Worm (Caenorhabditis elegans) whole organism, L4/young adult: ENCODE results near the gene F28E10.4.

Experiments
- W03F9.2 ChIP-seq: fragments of 150-350 bp; optimal IDR thresholded peaks from 2 replicates; lab custom pipeline; 2014; ENCODE audit warnings: missing biosample characterization, missing genetic modification characterization
- dao-5 ChIP-seq: sonication (generic microtip); optimal IDR thresholded peaks from 2 replicates; lab custom pipeline; 2016; ENCODE audit warnings: missing genotype, missing genetic modification characterization, moderate library complexity, missing compliant biosample characterization
- him-1 ChIP-seq: sonication (generic microtip); optimal IDR thresholded peaks from 2 replicates; lab custom pipeline; 2016; ENCODE audit warnings: missing genotype, missing genetic modification reagents, missing genetic modification characterization, missing compliant biosample characterization

The F28E10.4 gene

DNA sequence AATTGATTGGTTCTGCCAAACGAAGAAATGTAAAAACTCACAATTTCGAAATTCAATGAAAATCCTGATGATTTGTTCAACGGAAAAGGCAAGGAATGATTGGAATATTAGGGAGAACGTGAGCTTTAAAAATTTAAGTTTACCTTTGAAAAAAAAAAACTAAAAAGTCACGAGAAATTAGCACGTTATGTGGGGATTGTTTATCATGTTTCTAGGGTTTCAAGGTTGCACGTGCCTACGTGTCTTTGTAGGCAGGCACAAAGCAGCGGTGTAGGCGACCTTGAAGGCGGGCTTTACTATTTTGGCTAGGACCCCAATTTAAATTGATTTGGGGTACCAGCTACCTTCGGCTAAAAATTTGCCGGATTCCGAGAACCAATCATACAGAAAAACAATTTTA is at the start of gene F28E10.4:
Gene F28E10.4 (minus strand): TSS at position 101 of the 400 bp plus-strand sequence.
- TF ChIP-seq dao-5 (no peak), W03F9.2 (tag; lab: Kevin White, UChicago) (no peak), him-1 (no peak)

- TF ChIP-seq him-1 (no peak), dao-5 (no peak), W03F9.2 (tag; lab: Kevin White, UChicago) (no peak)
Measured at ce11 chrIV:4613516-4613915, 46.3 kb upstream of the F28E10.4 start.

ce11 chrIV:4612597-4612996 is 45.4 kb upstream of the F28E10.4 start:
- TF ChIP-seq dao-5, result no peak
- no peak for TF ChIP-seq him-1
- TF ChIP-seq W03F9.2 (tag; lab: Kevin White, UChicago), result no peak

DNA sequence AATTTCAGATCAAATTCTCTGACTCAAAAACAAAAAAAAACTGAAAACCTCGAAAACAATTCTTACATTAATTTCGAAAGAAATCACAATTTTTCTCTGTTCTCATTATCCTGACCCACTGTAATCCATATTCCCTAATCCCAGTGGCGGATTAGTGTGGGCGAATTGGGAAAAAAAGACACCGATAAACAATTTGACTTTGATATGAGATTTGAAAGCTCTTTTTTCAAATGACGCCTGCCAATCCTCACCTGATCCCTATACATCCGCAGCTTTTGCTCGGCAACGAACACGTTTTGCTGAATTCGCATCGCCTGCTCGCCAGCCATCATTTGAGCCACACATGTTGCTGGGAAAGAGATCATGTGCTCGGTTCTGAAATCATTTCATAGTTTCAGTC is 44.5 kb upstream of the F28E10.4 start:
- TF ChIP-seq dao-5 (no peak), W03F9.2 (tag; lab: Kevin White, UChicago) (no peak), him-1 (no peak)

- TF ChIP-seq W03F9.2 (tag; lab: Kevin White, UChicago) (no peak), dao-5 (no peak), him-1 (no peak)
Measured at ce11 chrIV:4609568-4609967, 42.3 kb upstream of the F28E10.4 start, which contains the start of gene col-110. Gene col-110, minus strand, starts transcription at chrIV:4609668.

DNA sequence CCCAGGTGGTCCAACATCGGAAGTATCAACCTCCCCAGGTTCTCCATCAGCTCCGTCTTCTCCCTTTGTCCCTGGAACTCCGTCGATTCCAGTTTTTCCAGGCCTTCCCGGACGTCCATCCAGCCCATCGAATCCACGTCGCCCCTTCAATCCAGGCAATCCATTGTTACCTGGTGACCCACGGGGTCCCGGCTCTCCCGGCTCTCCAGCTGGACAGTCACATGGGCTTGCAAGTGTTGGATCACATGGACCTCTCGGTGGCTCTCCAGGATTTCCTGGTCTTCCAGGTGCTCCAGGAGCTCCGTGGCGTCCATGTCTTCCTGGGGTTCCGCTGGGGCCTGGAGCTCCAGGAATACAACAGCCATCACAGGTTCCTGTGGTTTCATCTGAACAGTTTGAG is 41.4 kb upstream of the F28E10.4 start:
- TF ChIP-seq dao-5 (no peak), him-1 (no peak), W03F9.2 (tag; lab: Kevin White, UChicago) (no peak)

- TF ChIP-seq him-1 (no peak), W03F9.2 (tag; lab: Kevin White, UChicago) (no peak), dao-5 (no peak)
Measured at ce11 chrIV:4605608-4606007, 38.4 kb upstream of the F28E10.4 start, which contains the start of gene nspg-10. Gene nspg-10, plus strand, starts transcription at chrIV:4605786.

DNA sequence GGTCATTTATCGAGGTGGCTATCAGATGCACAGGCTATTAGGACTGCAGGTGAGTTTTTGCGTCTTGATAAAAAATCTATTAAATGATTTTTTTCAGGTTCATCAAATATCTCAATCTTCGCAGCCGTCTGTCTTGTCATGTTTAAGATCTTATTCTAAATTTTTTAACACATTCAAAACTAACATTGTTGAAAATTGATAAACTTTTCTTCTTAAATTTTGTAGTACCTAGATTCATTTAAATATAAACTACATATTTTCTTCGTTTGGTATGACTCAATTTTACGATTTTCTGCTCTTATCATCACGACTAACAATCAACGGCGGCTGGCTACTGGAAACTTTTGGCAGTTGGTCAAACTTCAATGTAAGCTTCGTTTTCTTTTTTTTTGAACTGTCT is 35.3 kb upstream of the F28E10.4 start, which contains the start of gene F19C7.4:
Gene F19C7.4 (plus strand): TSS at position 301 of the 400 bp plus-strand sequence.
- TF ChIP-seq him-1 (no peak), W03F9.2 (tag; lab: Kevin White, UChicago) (no peak), dao-5 (no peak)

- TF ChIP-seq W03F9.2 (tag; lab: Kevin White, UChicago), result no peak
- TF ChIP-seq him-1, result no peak
- no peak for TF ChIP-seq dao-5
Measured at ce11 chrIV:4599352-4600004, 32.2 kb upstream of the F28E10.4 start, which contains the start of gene F19C7.2. Gene F19C7.2, plus strand, starts transcription at chrIV:4599954.

DNA sequence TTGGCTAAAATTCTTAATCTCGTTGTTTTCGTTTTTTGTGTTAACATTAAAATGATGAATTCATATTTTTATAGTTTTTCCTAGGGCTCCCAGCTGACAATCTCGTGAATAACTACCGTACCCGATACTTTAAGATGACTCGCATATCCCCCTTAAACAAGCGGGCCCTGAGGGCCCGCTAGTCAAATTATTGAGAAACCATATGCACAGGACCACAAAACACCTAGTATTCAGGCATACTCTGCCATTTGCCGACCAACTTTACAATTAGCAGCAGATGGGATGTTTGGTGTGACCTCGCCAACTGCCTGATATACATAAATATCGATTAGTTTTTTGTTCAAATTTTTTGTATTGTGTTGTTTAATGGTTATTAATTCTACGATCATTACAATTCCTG is 29.6 kb upstream of the F28E10.4 start, which contains the start of gene F19C7.3:
Gene F19C7.3 (plus strand): TSS at position 301 of the 400 bp plus-strand sequence.
- TF ChIP-seq W03F9.2 (tag; lab: Kevin White, UChicago), result no peak
- no peak for TF ChIP-seq dao-5
- TF ChIP-seq him-1, result no peak

DNA sequence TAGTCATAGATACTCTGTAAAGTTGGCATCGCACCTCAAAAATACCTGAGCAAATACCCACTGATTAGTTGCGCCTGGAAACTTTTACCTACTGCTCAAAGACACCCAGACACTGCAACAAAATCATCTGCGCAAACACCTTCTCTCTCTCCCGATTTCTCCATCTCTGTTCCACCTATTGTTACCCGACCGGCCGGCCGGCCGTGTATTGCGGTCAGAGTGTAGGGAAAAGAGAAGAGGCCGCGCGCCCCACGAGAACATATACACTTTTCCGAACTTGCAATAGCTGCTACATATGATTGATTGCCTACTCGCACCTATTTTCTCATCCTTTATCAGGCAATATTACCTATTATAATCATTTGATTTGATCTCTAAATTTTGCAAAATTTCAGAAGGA is 21.2 kb upstream of the F28E10.4 start:
- TF ChIP-seq dao-5 (no peak), him-1 (no peak), W03F9.2 (tag; lab: Kevin White, UChicago) (no peak)

DNA sequence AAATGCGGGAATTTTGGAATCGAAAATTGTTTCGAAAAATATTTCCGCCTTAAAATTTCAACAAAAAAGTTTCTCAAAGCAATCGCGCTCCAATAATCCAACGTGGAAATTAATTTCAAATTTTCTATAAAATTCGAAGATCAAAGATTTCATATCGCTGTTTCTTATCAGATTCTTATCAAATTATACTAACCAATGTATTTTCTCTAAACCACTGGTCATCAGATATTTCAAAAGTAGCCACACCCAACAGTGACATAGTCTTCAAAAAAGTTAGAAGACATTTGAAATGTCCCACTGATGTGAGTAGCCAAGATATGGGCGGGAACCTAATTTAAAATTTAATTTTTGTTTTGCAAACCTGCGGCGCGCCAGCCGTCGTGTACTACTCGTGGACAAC is 20.3 kb upstream of the F28E10.4 start:
- TF ChIP-seq him-1, result no peak
- TF ChIP-seq W03F9.2 (tag; lab: Kevin White, UChicago), result no peak
- no peak for TF ChIP-seq dao-5

DNA sequence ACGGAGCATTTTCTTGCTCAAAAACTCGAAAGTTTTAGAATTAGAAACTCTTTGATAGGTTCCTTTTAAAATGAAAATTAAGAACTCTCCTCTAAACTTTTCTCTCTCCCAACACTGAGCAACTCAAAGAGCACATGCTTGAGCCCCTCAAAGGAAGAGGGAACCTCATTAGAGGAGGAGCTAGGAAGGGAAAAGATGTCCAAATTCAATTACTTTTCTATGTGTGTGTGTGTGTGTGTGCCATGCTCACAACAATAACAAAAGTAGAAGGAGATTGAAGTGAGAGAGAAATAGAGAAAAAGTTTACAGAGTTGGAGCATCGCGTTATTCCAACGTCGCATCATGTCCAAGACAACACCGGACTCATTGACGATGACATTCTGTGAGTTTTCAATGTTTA is 18.7 kb upstream of the F28E10.4 start:
- no peak for TF ChIP-seq dao-5
- TF ChIP-seq him-1, result no peak
- TF ChIP-seq W03F9.2 (tag; lab: Kevin White, UChicago), result no peak

DNA sequence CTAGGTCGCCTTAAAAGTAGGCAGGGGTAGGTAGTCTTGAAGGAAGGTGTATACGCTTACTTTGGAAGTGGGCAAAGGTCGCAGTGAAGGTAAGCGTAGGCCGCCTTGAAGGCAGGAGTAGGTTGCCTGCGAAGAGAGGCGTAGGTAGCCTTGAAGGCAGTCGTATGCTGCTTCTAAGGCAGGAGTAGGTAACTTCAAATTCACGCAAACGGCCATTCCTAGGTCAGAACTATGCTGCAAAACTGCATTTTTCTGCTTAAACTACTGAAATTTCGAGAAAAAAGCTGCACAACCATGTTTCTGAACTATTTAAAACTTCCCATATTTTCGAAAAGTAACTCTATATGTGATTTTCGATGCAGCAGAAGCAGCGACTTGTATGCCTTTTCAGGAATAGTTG is 12.2 kb upstream of the F28E10.4 start:
- TF ChIP-seq him-1, result no peak
- no peak for TF ChIP-seq dao-5
- no peak for TF ChIP-seq W03F9.2 (tag; lab: Kevin White, UChicago)

- no peak for TF ChIP-seq W03F9.2 (tag; lab: Kevin White, UChicago)
Measured at ce11 chrIV:4576847-4577246, 9.6 kb upstream of the F28E10.4 start.

- no peak for TF ChIP-seq him-1
- no peak for TF ChIP-seq dao-5
- TF ChIP-seq W03F9.2 (tag; lab: Kevin White, UChicago), result no peak
Measured at ce11 chrIV:4574051-4574450, 6.8 kb upstream of the F28E10.4 start.
